Worm (Caenorhabditis elegans): ENCODE data around the gene svh-5.

- no peak for TF ChIP-seq ces-1 (GFP tag; optimal IDR thresholded peaks at IDR 0.05)
- TF ChIP-seq zag-1 (tag; optimal IDR thresholded peaks at IDR 0.05): no peak
- TF ChIP-seq ama-1 (optimal IDR thresholded peaks at IDR 0.05): no peak
- peak in 2 of 3 experiments; percentile 2 to 48 for TF ChIP-seq ceh-82 (tag; optimal IDR thresholded peaks at IDR 0.05)
- no peak for TF ChIP-seq efl-1 (optimal IDR thresholded peaks at IDR 0.05)
- no peak for TF ChIP-seq efl-1 (GFP tag; optimal IDR thresholded peaks at IDR 0.05 in 1 of 2)
- TF ChIP-seq lin-13 (GFP tag; optimal IDR thresholded peaks at IDR 0.05): no peak
These were observed 4.1 kb downstream of the svh-5 start for ce11 chrX:15373415-15374048.

Data from whole organism, L1 larva.